Worm (Caenorhabditis elegans): ENCODE measurements around the gene flp-20.

ce11 chrX:9364501-9364900, 14.8 kb upstream of the flp-20 start, which contains the start of gene pkc-2:
- no peak for TF ChIP-seq klf-2 (GFP tag; conservative IDR thresholded peaks at IDR 0.05)
- TF ChIP-seq ref-1 (GFP tag; conservative IDR thresholded peaks at IDR 0.05), result no peak
- no peak for TF ChIP-seq cog-1 (tag; optimal IDR thresholded peaks at IDR 0.05)
- TF ChIP-seq ztf-29 (GFP tag; IDR thresholded peaks at IDR 0.05), result no peak
- TF ChIP-seq tab-1 (GFP tag; IDR thresholded peaks at IDR 0.05), result no peak
